Worm (Caenorhabditis elegans): ENCODE results near the gene fbxl-3.
A peak's percentile ranks its signal among the peaks of the same experiment; 100 is the strongest.

Gene fbxl-3

DNA sequence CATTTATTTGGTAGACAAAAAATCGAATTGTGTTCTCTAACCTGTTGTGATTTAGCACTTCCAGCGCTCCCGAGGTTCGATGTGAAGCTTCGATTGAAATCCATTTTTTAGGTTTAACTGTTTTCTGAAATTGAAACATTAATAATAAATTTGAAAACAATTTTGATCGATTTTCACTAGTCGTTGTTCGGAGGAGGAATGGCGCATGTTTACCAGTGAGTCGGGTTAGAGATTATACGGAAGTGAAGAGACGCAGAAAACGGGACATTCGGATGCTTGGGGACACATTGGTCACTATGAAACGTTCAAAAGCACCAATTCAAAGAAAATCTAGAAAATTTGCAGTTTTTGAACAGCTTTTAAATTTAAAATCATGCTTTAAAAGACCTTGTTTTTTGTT, at the start of gene fbxl-3:
Gene fbxl-3, minus strand, starts transcription at position 124 of the 400 bp plus-strand sequence.
- no peak for TF ChIP-seq flt-1 (GFP tag; IDR thresholded peaks at IDR 0.05)
- TF ChIP-seq klf-2 (GFP tag; conservative IDR thresholded peaks at IDR 0.05), result no peak
- TF ChIP-seq cog-1 (tag; optimal IDR thresholded peaks at IDR 0.05), result no peak
- TF ChIP-seq T22C8.4 (GFP tag; IDR thresholded peaks at IDR 0.05), result no peak
- TF ChIP-seq med-1 (GFP tag; optimal IDR thresholded peaks at IDR 0.05; ENCODE audit: insufficient read depth), result no peak
- no peak for TF ChIP-seq ztf-23 (GFP tag; IDR thresholded peaks at IDR 0.05)
- no peak for TF ChIP-seq tab-1 (GFP tag; IDR thresholded peaks at IDR 0.05)
- no peak for TF ChIP-seq ref-1 (GFP tag; conservative IDR thresholded peaks at IDR 0.05)
- no peak for TF ChIP-seq ztf-29 (GFP tag; IDR thresholded peaks at IDR 0.05)

DNA sequence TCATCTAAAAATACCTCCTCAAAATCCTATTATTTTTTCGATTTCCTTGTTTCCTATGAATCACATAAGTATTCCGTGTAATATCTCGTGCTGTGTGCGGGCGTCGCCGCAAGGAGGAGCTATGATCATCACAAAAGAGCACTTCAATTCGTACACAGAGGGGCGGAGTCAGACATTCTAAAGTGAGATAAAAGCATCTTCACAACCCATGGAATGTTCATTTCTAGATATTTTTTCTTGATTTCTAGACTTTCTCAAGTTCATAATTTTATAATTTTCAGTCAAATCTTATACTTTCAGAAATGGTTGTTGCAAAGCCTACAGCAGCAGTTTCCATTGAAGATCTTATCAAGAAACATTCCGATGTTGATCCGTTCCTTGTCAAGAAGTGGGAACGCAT, 48.7 kb upstream of the fbxl-3 start, which contains the start of gene cex-1:
Gene cex-1, plus strand, starts transcription at position 301 of the 400 bp plus-strand sequence.
- TF ChIP-seq T22C8.4 (GFP tag; IDR thresholded peaks at IDR 0.05) (no peak), ztf-23 (GFP tag; IDR thresholded peaks at IDR 0.05) (no peak)

ce11 chrII:5446506-5446905, 47.8 kb upstream of the fbxl-3 start, which contains the start of gene nmr-1:
Gene nmr-1, minus strand, starts transcription at chrII:5446606.
- no peak for TF ChIP-seq ztf-23 (GFP tag; IDR thresholded peaks at IDR 0.05)
- no peak for TF ChIP-seq klf-2 (GFP tag; conservative IDR thresholded peaks at IDR 0.05)
- TF ChIP-seq med-1 (GFP tag; optimal IDR thresholded peaks at IDR 0.05; ENCODE audit: insufficient read depth), result no peak
- no peak for TF ChIP-seq flt-1 (GFP tag; IDR thresholded peaks at IDR 0.05)
- TF ChIP-seq cog-1 (tag; optimal IDR thresholded peaks at IDR 0.05), result no peak
- no peak for TF ChIP-seq tab-1 (GFP tag; IDR thresholded peaks at IDR 0.05)
- no peak for TF ChIP-seq T22C8.4 (GFP tag; IDR thresholded peaks at IDR 0.05)
- no peak for TF ChIP-seq ztf-29 (GFP tag; IDR thresholded peaks at IDR 0.05)
- TF ChIP-seq ref-1 (GFP tag; conservative IDR thresholded peaks at IDR 0.05), result no peak

DNA sequence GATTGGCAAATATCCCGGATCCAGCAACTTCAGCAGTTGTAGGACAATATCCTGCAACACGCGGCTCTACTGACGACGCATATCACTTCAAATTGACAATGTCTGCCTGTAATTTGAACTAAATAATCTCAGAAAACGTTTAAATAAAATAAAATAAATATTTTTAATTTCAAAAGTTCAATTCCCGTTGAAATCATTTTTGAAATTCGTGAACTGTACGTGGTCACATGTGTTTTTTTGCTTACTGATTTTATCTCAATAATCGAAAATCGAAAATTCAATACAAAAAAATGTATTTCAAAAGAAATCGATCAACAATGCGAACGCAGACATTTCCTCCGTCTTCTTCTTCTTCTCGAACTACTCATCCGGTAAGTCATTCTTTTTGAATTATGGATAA, 38.9 kb upstream of the fbxl-3 start, which contains the start of gene F07F6.1:
Gene F07F6.1, plus strand, starts transcription at position 301 of the 400 bp plus-strand sequence.
- no peak for TF ChIP-seq tab-1 (GFP tag; IDR thresholded peaks at IDR 0.05)
- no peak for TF ChIP-seq med-1 (GFP tag; optimal IDR thresholded peaks at IDR 0.05; ENCODE audit: insufficient read depth)
- TF ChIP-seq ref-1 (GFP tag; conservative IDR thresholded peaks at IDR 0.05), result no peak
- no peak for TF ChIP-seq klf-2 (GFP tag; conservative IDR thresholded peaks at IDR 0.05)
- TF ChIP-seq flt-1 (GFP tag; IDR thresholded peaks at IDR 0.05), result no peak
- TF ChIP-seq cog-1 (tag; optimal IDR thresholded peaks at IDR 0.05), result no peak
- TF ChIP-seq T22C8.4 (GFP tag; IDR thresholded peaks at IDR 0.05), result no peak
- no peak for TF ChIP-seq ztf-29 (GFP tag; IDR thresholded peaks at IDR 0.05)
- TF ChIP-seq ztf-23 (GFP tag; IDR thresholded peaks at IDR 0.05), result no peak

- no peak for TF ChIP-seq flt-1 (GFP tag; IDR thresholded peaks at IDR 0.05)
- TF ChIP-seq ztf-23 (GFP tag; IDR thresholded peaks at IDR 0.05), result no peak
- TF ChIP-seq klf-2 (GFP tag; conservative IDR thresholded peaks at IDR 0.05), result no peak
- no peak for TF ChIP-seq T22C8.4 (GFP tag; IDR thresholded peaks at IDR 0.05)
- TF ChIP-seq ztf-29 (GFP tag; IDR thresholded peaks at IDR 0.05), result no peak
- no peak for TF ChIP-seq tab-1 (GFP tag; IDR thresholded peaks at IDR 0.05)
- no peak for TF ChIP-seq cog-1 (tag; optimal IDR thresholded peaks at IDR 0.05)
- no peak for TF ChIP-seq med-1 (GFP tag; optimal IDR thresholded peaks at IDR 0.05; ENCODE audit: insufficient read depth)
- no peak for TF ChIP-seq ref-1 (GFP tag; conservative IDR thresholded peaks at IDR 0.05)
Observed at ce11 chrII:5436833-5437232, 38.1 kb upstream of the fbxl-3 start, which contains the start of gene dct-5. Gene dct-5, minus strand, starts transcription at chrII:5436933.

- TF ChIP-seq flt-1 (GFP tag; IDR thresholded peaks at IDR 0.05), result no peak
- no peak for TF ChIP-seq T22C8.4 (GFP tag; IDR thresholded peaks at IDR 0.05)
- no peak for TF ChIP-seq klf-2 (GFP tag; conservative IDR thresholded peaks at IDR 0.05)
- no peak for TF ChIP-seq tab-1 (GFP tag; IDR thresholded peaks at IDR 0.05)
- TF ChIP-seq ztf-23 (GFP tag; IDR thresholded peaks at IDR 0.05), result no peak
- TF ChIP-seq ztf-29 (GFP tag; IDR thresholded peaks at IDR 0.05), result no peak
- TF ChIP-seq ref-1 (GFP tag; conservative IDR thresholded peaks at IDR 0.05), result no peak
- TF ChIP-seq med-1 (GFP tag; optimal IDR thresholded peaks at IDR 0.05; ENCODE audit: insufficient read depth), result no peak
Observed at ce11 chrII:5433069-5433468, 34.4 kb upstream of the fbxl-3 start, which contains the start of gene srx-114. Gene srx-114, minus strand, starts transcription at chrII:5433169.

DNA sequence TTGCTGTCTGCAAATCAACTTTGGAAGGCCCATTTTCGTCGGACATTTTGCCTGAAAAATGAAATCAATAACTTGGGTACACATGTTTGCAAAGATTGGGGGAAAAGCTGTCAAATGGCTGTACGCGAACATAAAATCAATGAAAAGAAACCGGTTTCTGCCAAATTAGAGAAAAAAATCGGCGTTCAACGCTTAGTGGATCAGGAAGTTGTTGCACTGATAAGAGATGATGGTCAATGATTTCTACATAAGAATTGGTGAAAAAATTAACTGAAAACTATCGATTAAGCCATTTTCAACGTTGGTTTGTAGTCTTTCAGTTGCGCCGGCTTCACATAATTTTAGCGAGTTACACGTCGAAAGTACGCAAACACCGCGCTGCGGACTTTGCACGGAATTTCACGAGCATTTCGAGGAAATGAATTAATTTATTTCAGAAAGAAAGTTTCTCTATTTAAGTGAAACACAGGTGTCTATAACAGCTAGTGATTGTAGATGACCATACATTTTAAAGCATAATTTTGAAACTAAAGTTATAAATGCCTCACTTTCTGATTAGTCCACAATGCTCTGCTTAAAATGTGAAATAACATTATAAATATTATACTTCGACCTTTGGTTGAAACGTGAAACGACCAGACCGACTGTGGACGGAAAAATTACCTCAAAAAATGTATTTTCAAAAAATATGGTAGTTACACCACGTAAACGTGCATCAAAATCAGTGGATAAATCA, 31.0 kb upstream of the fbxl-3 start, which contains the start of the genes F07F6.4 and F07F6.2:
Gene F07F6.4, minus strand, starts transcription at position 51 of the 736 bp plus-strand sequence.
Gene F07F6.2, plus strand, starts transcription at position 686 of the 736 bp plus-strand sequence.
- TF ChIP-seq tab-1 (GFP tag; IDR thresholded peaks at IDR 0.05), result no peak

DNA sequence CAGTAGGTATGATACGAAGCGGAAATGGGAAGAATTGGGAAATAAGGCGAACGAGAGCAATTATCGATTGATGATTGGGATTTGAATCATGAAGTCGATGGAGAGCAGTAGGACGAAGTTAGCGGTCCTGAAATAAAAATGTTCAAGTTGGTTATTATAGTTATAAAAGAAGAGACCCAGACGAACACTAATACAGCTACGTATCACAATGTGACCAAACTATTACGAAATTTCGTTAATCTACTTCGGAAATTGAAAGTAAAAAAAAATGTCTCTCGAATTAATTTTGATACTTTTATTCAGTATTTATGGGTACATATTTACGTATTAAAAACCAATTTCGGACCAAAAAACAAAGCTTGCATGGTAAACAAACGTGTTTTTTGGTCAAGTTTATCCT, 27.8 kb upstream of the fbxl-3 start:
- TF ChIP-seq klf-2 (GFP tag; conservative IDR thresholded peaks at IDR 0.05) (no peak), ref-1 (GFP tag; conservative IDR thresholded peaks at IDR 0.05) (no peak), tab-1 (GFP tag; IDR thresholded peaks at IDR 0.05) (no peak), ztf-29 (GFP tag; IDR thresholded peaks at IDR 0.05) (no peak), med-1 (GFP tag; optimal IDR thresholded peaks at IDR 0.05; ENCODE audit: insufficient read depth) (no peak), flt-1 (GFP tag; IDR thresholded peaks at IDR 0.05) (no peak)

- TF ChIP-seq T22C8.4 (GFP tag; IDR thresholded peaks at IDR 0.05) (no peak), tab-1 (GFP tag; IDR thresholded peaks at IDR 0.05) (no peak), flt-1 (GFP tag; IDR thresholded peaks at IDR 0.05) (no peak), cog-1 (tag; optimal IDR thresholded peaks at IDR 0.05) (peak; percentile 17), ztf-23 (GFP tag; IDR thresholded peaks at IDR 0.05) (0 out of 2 replicates have a peak, but pooled peaks have one; percentile 54), ref-1 (GFP tag; conservative IDR thresholded peaks at IDR 0.05) (no peak)
Observed at ce11 chrII:5426054-5426453, 27.4 kb upstream of the fbxl-3 start.

ce11 chrII:5425633-5426032, 26.9 kb upstream of the fbxl-3 start, which contains the start of gene F07F6.8:
Gene F07F6.8, minus strand, starts transcription at chrII:5425733.
- no peak for TF ChIP-seq ztf-23 (GFP tag; IDR thresholded peaks at IDR 0.05)
- no peak for TF ChIP-seq ztf-29 (GFP tag; IDR thresholded peaks at IDR 0.05)
- no peak for TF ChIP-seq tab-1 (GFP tag; IDR thresholded peaks at IDR 0.05)
- no peak for TF ChIP-seq ref-1 (GFP tag; conservative IDR thresholded peaks at IDR 0.05)
- no peak for TF ChIP-seq med-1 (GFP tag; optimal IDR thresholded peaks at IDR 0.05; ENCODE audit: insufficient read depth)
- no peak for TF ChIP-seq flt-1 (GFP tag; IDR thresholded peaks at IDR 0.05)
- no peak for TF ChIP-seq cog-1 (tag; optimal IDR thresholded peaks at IDR 0.05)
- TF ChIP-seq T22C8.4 (GFP tag; IDR thresholded peaks at IDR 0.05), result no peak
- no peak for TF ChIP-seq klf-2 (GFP tag; conservative IDR thresholded peaks at IDR 0.05)

Data from whole organism, midembryonic.